Worm (Caenorhabditis elegans): ENCODE data around the gene ssp-35.

ce11 chrV:12281508-12281907 is 17.9 kb upstream of the ssp-35 start:
- TF ChIP-seq nhr-28 (tag; optimal IDR thresholded peaks at IDR 0.05) (no peak), ceh-39 (tag; optimal IDR thresholded peaks at IDR 0.05) (no peak)
